Worm (Caenorhabditis elegans) whole organism, early embryonic: ENCODE results near the gene F16B12.6.

Experiments used
- B0310.2 ChIP-seq: sonication (generic microtip); optimal IDR thresholded peaks from 2 replicates; lab custom pipeline; 2016; ENCODE audit warnings: mild to moderate bottlenecking, missing genetic modification characterization, missing compliant biosample characterization
- F13C5.2 ChIP-seq: sonication (generic microtip); optimal IDR thresholded peaks from 2 replicates; lab custom pipeline; 2017; ENCODE audit warnings: mild to moderate bottlenecking, missing genetic modification characterization, inconsistent platforms, missing compliant biosample characterization
- aly-1 ChIP-seq: sonication (generic microtip); optimal IDR thresholded peaks from 2 replicates; lab custom pipeline; 2016; ENCODE audit warnings: missing genetic modification characterization, missing compliant biosample characterization
- ama-1 ChIP-seq: fragments of 150-350 bp; optimal IDR thresholded peaks from 2 replicates; lab custom pipeline; 2014
- ceh-13 ChIP-seq: fragments of 200-800 bp; sonication (Bioruptor generic); optimal IDR thresholded peaks from 2 replicates; lab custom pipeline; 2018; ENCODE audit warnings: mild to moderate bottlenecking, missing genetic modification characterization, missing compliant biosample characterization
- ceh-36 ChIP-seq: sonication (generic microtip); optimal IDR thresholded peaks from 2 replicates; lab custom pipeline; 2016; ENCODE audit warnings: missing genetic modification characterization, inconsistent platforms, missing compliant biosample characterization
- ets-7 ChIP-seq: sonication (generic microtip); optimal IDR thresholded peaks from 2 replicates; lab custom pipeline; 2016; ENCODE audit warnings: missing genotype, missing genetic modification characterization, missing compliant biosample characterization
- flt-1 ChIP-seq: fragments of 200-800 bp; sonication (Bioruptor generic); IDR thresholded peaks from 2 replicates; pipeline ENCODE4 v1.3.6; 2022; ENCODE audit warnings: missing genetic modification characterization, missing compliant biosample characterization
- hmbx-1 ChIP-seq: sonication (generic microtip); optimal IDR thresholded peaks from 2 replicates; lab custom pipeline; 2016; ENCODE audit warnings: mild to moderate bottlenecking, missing genetic modification characterization, missing compliant biosample characterization
- hmg-4 ChIP-seq: fragments of 200-800 bp; sonication (Bioruptor generic); optimal IDR thresholded peaks from 2 replicates; lab custom pipeline; 2018; ENCODE audit warnings: mild to moderate bottlenecking, missing genetic modification characterization, missing compliant biosample characterization
- hnd-1 ChIP-seq: sonication (generic microtip); optimal IDR thresholded peaks from 2 replicates; lab custom pipeline; 2016; ENCODE audit warnings: missing genetic modification characterization, missing compliant biosample characterization
- pes-1 ChIP-seq: fragments of 200-800 bp; sonication (Bioruptor generic); IDR thresholded peaks from 2 replicates; pipeline ENCODE4 v1.3.6; 2022; ENCODE audit warnings: missing genetic modification reagents, missing genetic modification characterization, missing compliant biosample characterization
- scrt-1 ChIP-seq: fragments of 200-800 bp; sonication (Bioruptor generic); IDR thresholded peaks from 2 replicates; pipeline ENCODE4 v1.3.6; 2022; ENCODE audit warnings: missing genetic modification characterization, missing compliant biosample characterization
- sea-1 ChIP-seq: fragments of 200-800 bp; sonication (Bioruptor generic); conservative IDR thresholded peaks from 2 replicates; pipeline ENCODE4 v1.3.6; 2022; ENCODE audit warnings: missing genetic modification characterization, missing compliant biosample characterization
- tbx-11 ChIP-seq: fragments of 200-800 bp; sonication (Bioruptor generic); IDR thresholded peaks from 2 replicates; pipeline ENCODE4 v1.3.6; 2022; ENCODE audit warnings: missing genetic modification characterization, missing compliant biosample characterization
- tbx-37 ChIP-seq: fragments of 200-800 bp; sonication (Bioruptor generic); conservative IDR thresholded peaks from 2 replicates; pipeline ENCODE4 v1.3.6; 2022; ENCODE audit warnings: missing genetic modification reagents, missing genetic modification characterization, missing compliant biosample characterization
- tra-4 ChIP-seq: sonication (generic microtip); optimal IDR thresholded peaks from 2 replicates; lab custom pipeline; 2017; ENCODE audit warnings: missing genetic modification characterization, missing compliant biosample characterization

The F16B12.6 gene

DNA sequence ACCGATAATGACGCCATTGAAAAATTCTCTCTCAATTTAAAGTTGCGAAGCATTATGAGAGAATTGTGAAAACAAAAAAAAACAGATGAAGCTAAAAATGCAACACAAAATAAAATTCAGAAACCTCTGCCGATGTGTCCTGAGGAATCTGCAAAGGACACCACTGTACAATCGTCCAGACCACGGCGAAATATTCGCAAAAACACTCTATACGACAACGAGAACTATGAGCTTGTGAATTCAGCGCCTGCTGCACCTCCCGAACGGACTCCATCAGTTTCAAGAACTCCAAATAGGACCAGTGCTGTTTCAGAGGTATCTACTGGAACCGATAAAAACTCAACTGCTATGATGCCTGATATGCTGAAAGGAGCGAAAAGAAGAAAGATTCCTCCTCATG, 358 bp downstream of the F16B12.6 start:
- TF ChIP-seq ets-7 (tag; lab: Kevin White, UChicago) (no peak), pes-1 (no peak), ama-1 (lab: Kevin White, UChicago) (no peak), scrt-1 (GFP tag; lab: Robert Waterston, UW) (no peak), hmg-4 (GFP tag; lab: Kevin White, UChicago) (no peak), aly-1 (tag; lab: Kevin White, UChicago) (no peak), flt-1 (GFP tag; lab: Robert Waterston, UW) (no peak), ceh-36 (tag; lab: Kevin White, UChicago) (no peak)

DNA sequence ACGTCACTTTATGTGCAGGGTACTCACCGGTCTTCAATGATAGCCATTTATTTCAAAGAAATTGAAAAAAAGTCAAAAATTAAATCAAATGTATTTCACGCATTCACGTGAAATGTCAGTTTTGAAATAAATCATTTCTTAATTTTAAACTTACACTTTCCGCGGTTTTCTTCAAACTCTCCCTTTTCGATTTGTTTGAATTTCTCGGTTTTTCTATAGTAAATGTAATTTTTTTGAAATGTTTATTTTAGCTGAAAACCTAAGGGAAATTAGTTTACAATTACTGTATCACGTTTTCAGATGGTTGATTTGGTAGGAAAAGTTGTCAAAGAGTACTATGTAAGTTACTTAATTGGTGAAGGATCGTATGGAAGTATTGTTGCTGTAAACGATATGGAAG, 6.1 kb downstream of the F16B12.6 start, which contains the start of gene F16B12.7:
Gene F16B12.7, plus strand, starts transcription at position 301 of the 400 bp plus-strand sequence.
- TF ChIP-seq flt-1 (GFP tag; lab: Robert Waterston, UW) (no peak), hmg-4 (GFP tag; lab: Kevin White, UChicago) (no peak), ceh-36 (tag; lab: Kevin White, UChicago) (no peak), aly-1 (tag; lab: Kevin White, UChicago) (no peak), ceh-13 (GFP tag; lab: Kevin White, UChicago) (no peak), hmbx-1 (no peak), sea-1 (GFP tag; lab: Robert Waterston, UW) (no peak), scrt-1 (GFP tag; lab: Robert Waterston, UW) (no peak), ets-7 (tag; lab: Kevin White, UChicago) (no peak), ama-1 (lab: Kevin White, UChicago) (no peak), tbx-11 (no peak), tbx-37 (GFP tag; lab: Robert Waterston, UW) (no peak), hnd-1 (no peak), tra-4 (tag; lab: Kevin White, UChicago) (no peak)

ce11 chrX:14113347-14113746, 11.2 kb downstream of the F16B12.6 start, which contains the start of gene nhr-281:
Gene nhr-281, minus strand, starts transcription at chrX:14113447.
- no peak for TF ChIP-seq flt-1 (GFP tag; lab: Robert Waterston, UW)

DNA sequence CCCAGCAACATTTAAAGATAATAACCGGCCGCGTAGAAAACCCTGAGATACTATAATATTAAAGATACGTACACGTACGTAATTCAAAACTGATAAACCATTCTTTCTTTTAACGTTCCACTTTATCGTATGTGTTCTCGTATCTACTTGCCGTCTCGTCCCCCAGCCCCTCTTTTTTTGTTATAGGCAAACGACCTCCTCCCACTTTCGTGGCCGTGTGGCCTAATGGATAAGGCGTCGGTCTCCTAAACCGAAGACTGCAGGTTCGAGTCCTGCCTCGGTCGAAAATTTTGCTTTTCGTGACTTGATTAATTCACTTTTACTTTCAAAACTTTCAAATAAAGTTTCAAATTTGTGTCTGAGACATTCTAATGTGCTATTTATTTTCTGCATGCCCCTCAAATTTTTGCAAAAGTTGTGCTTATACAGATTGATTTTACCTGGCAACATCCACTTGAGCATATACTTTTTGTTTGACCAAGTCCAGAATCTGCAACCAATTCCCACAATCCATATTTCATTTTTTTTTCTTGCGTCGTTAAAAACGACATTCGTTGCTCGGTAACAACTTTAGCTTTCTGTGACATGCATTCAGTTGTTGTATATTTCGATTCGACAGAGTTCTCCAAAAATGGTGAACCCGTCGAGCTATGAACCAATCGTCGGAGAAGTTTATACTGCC, 13.5 kb downstream of the F16B12.6 start, which contains the start of gene F28H6.7:
Gene F28H6.7, plus strand, starts transcription at position 632 of the 682 bp plus-strand sequence.
- TF ChIP-seq aly-1 (tag; lab: Kevin White, UChicago) (peak; percentile 93), tbx-11 (peak; percentile 96), F13C5.2 (peak; percentile 95), ama-1 (lab: Kevin White, UChicago) (no peak), hmbx-1 (peak; percentile 85), sea-1 (GFP tag; lab: Robert Waterston, UW) (peak; percentile 95), scrt-1 (GFP tag; lab: Robert Waterston, UW) (peak; percentile 97), ceh-36 (tag; lab: Kevin White, UChicago) (peak; percentile 95), ets-7 (tag; lab: Kevin White, UChicago) (peak; percentile 90), hmg-4 (GFP tag; lab: Kevin White, UChicago) (peak; percentile 96), flt-1 (GFP tag; lab: Robert Waterston, UW) (peak; percentile 97), ceh-13 (GFP tag; lab: Kevin White, UChicago) (peak; percentile 95), tbx-37 (GFP tag; lab: Robert Waterston, UW) (peak; percentile 98), B0310.2 (tag; lab: Kevin White, UChicago) (peak; percentile 93), tra-4 (tag; lab: Kevin White, UChicago) (peak; percentile 87), hnd-1 (peak; percentile 90), pes-1 (peak; percentile 98)

DNA sequence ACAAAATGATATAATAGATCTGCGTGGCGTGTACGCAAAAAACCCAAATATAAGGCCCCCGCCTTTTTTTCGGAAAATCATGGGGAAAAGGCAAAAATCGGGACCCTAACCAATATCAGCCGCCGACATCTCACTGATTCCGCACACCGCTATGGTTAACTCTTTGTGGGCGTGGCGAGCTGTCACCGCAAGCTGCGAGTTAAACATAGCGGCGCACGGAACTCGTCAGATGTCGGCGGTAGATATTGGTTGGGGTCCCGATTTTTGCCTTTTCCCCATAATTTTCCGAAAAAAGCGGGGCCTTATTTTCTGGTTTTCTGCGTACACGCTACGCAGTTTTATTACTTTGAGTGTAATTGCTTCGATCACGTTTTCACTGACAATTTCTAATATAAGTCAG, 16.6 kb downstream of the F16B12.6 start:
- no peak for TF ChIP-seq sea-1 (GFP tag; lab: Robert Waterston, UW)

- TF ChIP-seq sea-1 (GFP tag; lab: Robert Waterston, UW) (no peak), F13C5.2 (no peak), flt-1 (GFP tag; lab: Robert Waterston, UW) (no peak), tbx-11 (no peak), ama-1 (lab: Kevin White, UChicago) (no peak), hmg-4 (GFP tag; lab: Kevin White, UChicago) (no peak)
Measured at ce11 chrX:14125870-14126269, 23.8 kb downstream of the F16B12.6 start, which contains the start of gene F28H6.6. Gene F28H6.6, minus strand, starts transcription at chrX:14125879.

ce11 chrX:14127291-14127922, 25.3 kb downstream of the F16B12.6 start, which contains the start of gene F28H6.4:
Gene F28H6.4, plus strand, starts transcription at chrX:14127872.
- TF ChIP-seq sea-1 (GFP tag; lab: Robert Waterston, UW): no peak
- no peak for TF ChIP-seq ama-1 (lab: Kevin White, UChicago)
- TF ChIP-seq hmg-4 (GFP tag; lab: Kevin White, UChicago): peak; percentile 62
- peak; percentile 30 for TF ChIP-seq F13C5.2
- TF ChIP-seq tbx-11: no peak
- no peak for TF ChIP-seq B0310.2 (tag; lab: Kevin White, UChicago)
- no peak for TF ChIP-seq hmbx-1
- TF ChIP-seq ceh-13 (GFP tag; lab: Kevin White, UChicago): no peak
- TF ChIP-seq ceh-36 (tag; lab: Kevin White, UChicago): no peak
- no peak for TF ChIP-seq aly-1 (tag; lab: Kevin White, UChicago)
- no peak for TF ChIP-seq hnd-1
- TF ChIP-seq tra-4 (tag; lab: Kevin White, UChicago): no peak
- no peak for TF ChIP-seq tbx-37 (GFP tag; lab: Robert Waterston, UW)
- TF ChIP-seq ets-7 (tag; lab: Kevin White, UChicago): no peak
- no peak for TF ChIP-seq scrt-1 (GFP tag; lab: Robert Waterston, UW)
- no peak for TF ChIP-seq flt-1 (GFP tag; lab: Robert Waterston, UW)
- no peak for TF ChIP-seq pes-1
